Fruit fly (Drosophila melanogaster) whole organism, prepupa: Measurements from ENCODE around the gene dally.

Experiments used
- Blimp-1 ChIP-seq: fragments of 200-800 bp; sonication (Bioruptor generic); optimal IDR thresholded peaks from 3 replicates; lab custom pipeline; 2017; ENCODE audit warnings: missing biosample characterization, missing genetic modification characterization, mild to moderate bottlenecking, moderate library complexity, missing genetic modification reagents
- CG10631 ChIP-seq: fragments of 200-800 bp; sonication (Bioruptor generic); optimal IDR thresholded peaks from 2 replicates; lab custom pipeline; 2016; ENCODE audit warnings: missing biosample characterization, missing genetic modification characterization
- CG11294 ChIP-seq: fragments of 200-800 bp; sonication (Bioruptor generic); IDR thresholded peaks from 2 replicates; pipeline ENCODE4 v1.3.6; 2022; ENCODE audit warnings: missing biosample characterization, missing genetic modification characterization
- CG11762 ChIP-seq: fragments of 200-800 bp; sonication (Bioruptor generic); optimal IDR thresholded peaks from 3 replicates; lab custom pipeline; 2016; ENCODE audit warnings: missing biosample characterization, missing genetic modification characterization; ENCODE audit not compliant: insufficient read depth
- CG15336 ChIP-seq: fragments of 200-800 bp; sonication (Bioruptor generic); IDR thresholded peaks from 2 replicates; pipeline ENCODE4 v1.3.6; 2022; ENCODE audit warnings: missing biosample characterization, missing genetic modification characterization
- CG16779 ChIP-seq: fragments of 200-800 bp; sonication (Bioruptor generic); optimal IDR thresholded peaks from 3 replicates; lab custom pipeline; 2017; ENCODE audit warnings: missing biosample characterization, mild to moderate bottlenecking, missing genetic modification characterization
- CG31627 ChIP-seq: fragments of 200-800 bp; sonication (Bioruptor generic); optimal IDR thresholded peaks from 3 replicates; lab custom pipeline; 2016; ENCODE audit warnings: missing biosample characterization, missing genetic modification characterization
- CG32006 ChIP-seq: fragments of 200-800 bp; sonication (Bioruptor generic); optimal IDR thresholded peaks from 3 replicates; lab custom pipeline; 2017; ENCODE audit warnings: missing biosample characterization, mild to moderate bottlenecking, missing genetic modification characterization
- CG34406 ChIP-seq: fragments of 200-800 bp; sonication (Bioruptor generic); optimal IDR thresholded peaks from 3 replicates; lab custom pipeline; 2016; ENCODE audit warnings: missing biosample characterization, missing genetic modification characterization
- CG4318 ChIP-seq: fragments of 200-800 bp; sonication (Bioruptor generic); optimal IDR thresholded peaks from 3 replicates; lab custom pipeline; 2017; ENCODE audit warnings: missing biosample characterization, mild to moderate bottlenecking, missing genetic modification characterization
- CG6276 ChIP-seq: fragments of 200-800 bp; sonication (Bioruptor generic); optimal IDR thresholded peaks from 2 replicates; lab custom pipeline; 2017; ENCODE audit warnings: missing biosample characterization, mild to moderate bottlenecking, missing genetic modification characterization
- CG6808 ChIP-seq: fragments of 200-800 bp; sonication (Bioruptor generic); optimal IDR thresholded peaks from 3 replicates; lab custom pipeline; 2017; ENCODE audit warnings: missing biosample characterization, missing genetic modification characterization, mild to moderate bottlenecking, moderate library complexity, missing genetic modification reagents
- CG6854 ChIP-seq: fragments of 200-800 bp; sonication (Bioruptor generic); optimal IDR thresholded peaks from 2 replicates; lab custom pipeline; 2017; ENCODE audit warnings: missing biosample characterization, mild to moderate bottlenecking, missing genetic modification characterization
- CG7368 ChIP-seq: fragments of 200-800 bp; sonication (Bioruptor generic); optimal IDR thresholded peaks from 3 replicates; lab custom pipeline; 2016; ENCODE audit warnings: missing biosample characterization, missing genetic modification characterization
- CG8319 ChIP-seq: fragments of 200-800 bp; sonication (Bioruptor generic); optimal IDR thresholded peaks from 3 replicates; lab custom pipeline; 2016; ENCODE audit warnings: missing biosample characterization, missing genetic modification characterization
- CG8632 ChIP-seq: fragments of 200-800 bp; sonication (Bioruptor generic); optimal IDR thresholded peaks from 3 replicates; lab custom pipeline; 2016; ENCODE audit warnings: missing biosample characterization, missing genetic modification characterization
- CG9139 ChIP-seq: fragments of 200-800 bp; sonication (Bioruptor generic); optimal IDR thresholded peaks from 3 replicates; lab custom pipeline; 2017; ENCODE audit warnings: missing biosample characterization, mild to moderate bottlenecking, missing genetic modification characterization
- Eip75B ChIP-seq: fragments of 200-800 bp; sonication (Bioruptor generic); optimal IDR thresholded peaks from 3 replicates; lab custom pipeline; 2016; ENCODE audit warnings: missing biosample characterization, missing genetic modification characterization
- Eip78C ChIP-seq: fragments of 200-800 bp; sonication (Bioruptor generic); peaks from one replicate; lab custom pipeline; 2016; ENCODE audit warnings: missing biosample characterization, missing genetic modification characterization
- Eip93F ChIP-seq: fragments of 200-800 bp; sonication (Bioruptor generic); optimal IDR thresholded peaks from 2 replicates; lab custom pipeline; 2016; ENCODE audit warnings: missing biosample characterization, mild to moderate bottlenecking, missing genetic modification characterization
- Ets21C ChIP-seq: fragments of 200-800 bp; sonication (Bioruptor generic); optimal IDR thresholded peaks from 3 replicates; lab custom pipeline; 2016; ENCODE audit warnings: missing biosample characterization, missing genetic modification characterization
- Ets96B ChIP-seq: fragments of 200-800 bp; optimal IDR thresholded peaks from 2 replicates; lab custom pipeline; 2019; ENCODE audit warnings: missing biosample characterization, mild to moderate bottlenecking, missing genetic modification characterization, moderate library complexity
- Gug ChIP-seq: fragments of 200-800 bp; sonication (Bioruptor generic); IDR thresholded peaks from 2 replicates; pipeline ENCODE4 v1.3.6; 2022; ENCODE audit warnings: missing biosample characterization, missing genetic modification characterization
- Hr38 ChIP-seq: sonication (Bioruptor generic); optimal IDR thresholded peaks from 2 replicates; lab custom pipeline; 2016; ENCODE audit warnings: missing biosample characterization, missing genetic modification characterization
- Hr39 ChIP-seq: fragments of 200-800 bp; sonication (Bioruptor generic); optimal IDR thresholded peaks from 2 replicates; lab custom pipeline; 2016; ENCODE audit warnings: missing biosample characterization, missing genetic modification characterization
- Hr4 ChIP-seq: fragments of 200-800 bp; sonication (Bioruptor generic); optimal IDR thresholded peaks from 3 replicates; lab custom pipeline; 2016; ENCODE audit warnings: missing biosample characterization, missing genetic modification characterization
- Met ChIP-seq: fragments of 200-800 bp; sonication (Bioruptor generic); optimal IDR thresholded peaks from 3 replicates; lab custom pipeline; 2016; ENCODE audit warnings: missing biosample characterization, missing genetic modification characterization
- OdsH ChIP-seq: fragments of 200-800 bp; sonication (Bioruptor generic); optimal IDR thresholded peaks from 3 replicates; lab custom pipeline; 2016; ENCODE audit warnings: missing biosample characterization, missing genetic modification characterization
- Sox102F ChIP-seq: fragments of 200-800 bp; sonication (Bioruptor generic); optimal IDR thresholded peaks from 2 replicates; lab custom pipeline; 2016; ENCODE audit warnings: missing biosample characterization, mild to moderate bottlenecking, missing genetic modification characterization
- Sox14 ChIP-seq: fragments of 200-800 bp; sonication (Bioruptor generic); optimal IDR thresholded peaks from 3 replicates; lab custom pipeline; 2016; ENCODE audit warnings: missing biosample characterization, missing genetic modification characterization
- Sox15 ChIP-seq: fragments of 200-800 bp; sonication (Bioruptor generic); optimal IDR thresholded peaks from 3 replicates; lab custom pipeline; 2016; ENCODE audit warnings: missing biosample characterization, missing genetic modification characterization
- cyc ChIP-seq: fragments of 200-800 bp; sonication (Bioruptor generic); optimal IDR thresholded peaks from 3 replicates; lab custom pipeline; 2016; ENCODE audit warnings: missing biosample characterization, missing genetic modification characterization
- dsx ChIP-seq: fragments of 200-800 bp; optimal IDR thresholded peaks from 3 replicates; lab custom pipeline; 2019; ENCODE audit warnings: missing biosample characterization, mild to moderate bottlenecking, missing genetic modification characterization, moderate library complexity; ENCODE audit not compliant: poor library complexity, severe bottlenecking
- esn ChIP-seq: fragments of 200-800 bp; sonication (Bioruptor generic); optimal IDR thresholded peaks from 2 replicates; lab custom pipeline; 2016; ENCODE audit warnings: missing biosample characterization, mild to moderate bottlenecking, missing genetic modification characterization, moderate library complexity
- fd59A ChIP-seq: fragments of 200-800 bp; sonication (Bioruptor generic); optimal IDR thresholded peaks from 2 replicates; lab custom pipeline; 2017; ENCODE audit warnings: missing biosample characterization, mild to moderate bottlenecking, missing genetic modification characterization, missing genetic modification reagents
- fkh ChIP-seq: fragments of 200-800 bp; sonication (Bioruptor generic); optimal IDR thresholded peaks from 3 replicates; lab custom pipeline; 2017; ENCODE audit warnings: missing biosample characterization, mild to moderate bottlenecking, missing genetic modification characterization, moderate library complexity
- lz ChIP-seq: fragments of 200-800 bp; sonication (Bioruptor generic); optimal IDR thresholded peaks from 3 replicates; lab custom pipeline; 2016; ENCODE audit warnings: missing biosample characterization, missing genetic modification characterization
- net ChIP-seq: fragments of 200-800 bp; sonication (Bioruptor generic); optimal IDR thresholded peaks from 3 replicates; lab custom pipeline; 2016; ENCODE audit warnings: missing biosample characterization, missing genetic modification characterization
- salr ChIP-seq, 2 experiments: fragments of 200-800 bp; sonication (Bioruptor generic); optimal IDR thresholded peaks; 3 replicates each; lab custom pipeline; 2016 to 2018; ENCODE audit warnings: missing biosample characterization in 2 of 2, missing genetic modification characterization in 2 of 2, mild to moderate bottlenecking in 1 of 2
- spab ChIP-seq: fragments of 200-800 bp; sonication (Bioruptor generic); optimal IDR thresholded peaks from 2 replicates; lab custom pipeline; 2017; ENCODE audit warnings: missing biosample characterization, mild to moderate bottlenecking, missing genetic modification characterization, missing genetic modification reagents
- ss ChIP-seq, 2 experiments: fragments of 200-800 bp; sonication (Bioruptor generic); optimal IDR thresholded peaks; 2 replicates in 1 of 2; 3 replicates in 1 of 2; lab custom pipeline; 2017 to 2018; ENCODE audit warnings: mild to moderate bottlenecking in 2 of 2, missing biosample characterization in 2 of 2, missing genetic modification characterization in 2 of 2, moderate library complexity in 1 of 2
- svp ChIP-seq: fragments of 200-800 bp; sonication (Bioruptor generic); peaks from one replicate; lab custom pipeline; 2016; ENCODE audit warnings: missing biosample characterization, missing genetic modification characterization
- vri ChIP-seq: fragments of 200-800 bp; sonication (Bioruptor generic); optimal IDR thresholded peaks from 3 replicates; lab custom pipeline; 2016; ENCODE audit warnings: missing biosample characterization, mild to moderate bottlenecking, missing genetic modification characterization

The dally gene

DNA sequence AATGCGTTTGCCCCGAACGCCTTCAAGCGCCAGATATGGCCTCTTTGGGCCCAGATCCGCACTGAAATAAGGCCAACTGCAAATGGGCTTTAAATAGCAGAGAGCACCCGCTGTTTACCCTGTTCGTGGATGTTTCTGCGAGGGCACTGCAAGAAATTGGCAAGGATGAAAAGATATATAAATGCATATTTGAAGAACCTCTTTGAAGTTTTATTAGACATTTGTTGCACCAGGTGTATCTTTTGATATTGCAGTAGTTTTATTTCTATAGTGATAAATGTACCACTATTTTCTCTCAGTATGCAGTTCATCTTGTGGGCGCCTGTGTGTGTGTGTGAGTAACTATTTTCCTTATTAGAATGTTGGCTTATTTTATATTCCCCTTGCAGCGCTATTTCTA, 13.8 kb upstream of the dally start (continued):
- peak; percentile 48 for TF ChIP-seq dsx (GFP tag; lab: Kevin White, UChicago)
- TF ChIP-seq Hr4: peak; percentile 63
- no peak for TF ChIP-seq cyc (GFP tag; lab: Kevin White, UChicago)
- TF ChIP-seq CG8632 (GFP tag; lab: Kevin White, UChicago): peak; percentile 5
- peak; percentile 46 for TF ChIP-seq OdsH (GFP tag; lab: Kevin White, UChicago)
- peak; percentile 10 for TF ChIP-seq Hr39
- TF ChIP-seq Blimp-1 (GFP tag; lab: Kevin White, UChicago): no peak
- TF ChIP-seq CG6276 (GFP tag; lab: Kevin White, UChicago): peak; percentile 43
- peak; percentile 30 for TF ChIP-seq Eip75B (GFP tag; lab: Kevin White, UChicago)
- peak; percentile 85 for TF ChIP-seq CG15336
- TF ChIP-seq vri (GFP tag; lab: Kevin White, UChicago): no peak
- peak in 1 of 2 experiments; percentile 53 for TF ChIP-seq salr (GFP tag; optimal IDR thresholded peaks at IDR 0.05; lab: Kevin White, UChicago)
- TF ChIP-seq CG31627: no peak
- peak; percentile 44 for TF ChIP-seq Sox14
- TF ChIP-seq spab (GFP tag; lab: Kevin White, UChicago): peak; percentile 46
- peak; percentile 5 for TF ChIP-seq lz (GFP tag; lab: Kevin White, UChicago)
- peak; percentile 27 to 31 for TF ChIP-seq ss (GFP tag; optimal IDR thresholded peaks at IDR 0.05; lab: Kevin White, UChicago)
- TF ChIP-seq CG34406: no peak
- TF ChIP-seq Sox102F: no peak
- peak; percentile 7 for TF ChIP-seq CG7368 (GFP tag; lab: Kevin White, UChicago)
- TF ChIP-seq CG11762 (GFP tag; lab: Kevin White, UChicago): no peak

DNA sequence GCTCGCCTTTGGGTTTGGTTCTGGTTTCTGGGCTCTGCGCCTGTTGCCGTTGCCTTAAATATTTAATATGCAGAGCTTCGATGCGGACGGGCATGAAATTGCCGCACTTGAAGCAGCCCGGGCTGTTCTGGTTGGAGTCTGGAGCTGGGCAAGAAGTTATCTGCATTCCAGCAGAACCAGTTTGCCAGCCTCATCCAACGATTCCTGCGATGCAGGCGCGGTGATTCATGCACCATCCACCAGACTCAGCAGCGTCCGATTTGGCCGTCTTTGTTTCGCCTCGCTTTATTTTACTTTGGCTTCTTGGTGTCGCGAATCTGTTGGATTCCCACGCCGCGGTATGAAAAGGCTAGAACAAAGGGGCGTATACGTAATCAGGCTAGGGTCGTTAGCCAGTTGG, 7.9 kb upstream of the dally start:
- TF ChIP-seq Sox15 (GFP tag; lab: Kevin White, UChicago): no peak
- TF ChIP-seq Eip78C: peak; percentile 15
- TF ChIP-seq Met (GFP tag; lab: Kevin White, UChicago): peak; percentile 7
- TF ChIP-seq Sox102F: peak; percentile 10
- TF ChIP-seq CG6854 (GFP tag; lab: Kevin White, UChicago): peak; percentile 34
- TF ChIP-seq ss (GFP tag; optimal IDR thresholded peaks at IDR 0.05; lab: Kevin White, UChicago): peak in 1 of 2 experiments; percentile 18
- TF ChIP-seq CG6808: peak; percentile 6
- no peak for TF ChIP-seq fkh (GFP tag; lab: Kevin White, UChicago)
- TF ChIP-seq, all 60 proteins: peak for 6

DNA sequence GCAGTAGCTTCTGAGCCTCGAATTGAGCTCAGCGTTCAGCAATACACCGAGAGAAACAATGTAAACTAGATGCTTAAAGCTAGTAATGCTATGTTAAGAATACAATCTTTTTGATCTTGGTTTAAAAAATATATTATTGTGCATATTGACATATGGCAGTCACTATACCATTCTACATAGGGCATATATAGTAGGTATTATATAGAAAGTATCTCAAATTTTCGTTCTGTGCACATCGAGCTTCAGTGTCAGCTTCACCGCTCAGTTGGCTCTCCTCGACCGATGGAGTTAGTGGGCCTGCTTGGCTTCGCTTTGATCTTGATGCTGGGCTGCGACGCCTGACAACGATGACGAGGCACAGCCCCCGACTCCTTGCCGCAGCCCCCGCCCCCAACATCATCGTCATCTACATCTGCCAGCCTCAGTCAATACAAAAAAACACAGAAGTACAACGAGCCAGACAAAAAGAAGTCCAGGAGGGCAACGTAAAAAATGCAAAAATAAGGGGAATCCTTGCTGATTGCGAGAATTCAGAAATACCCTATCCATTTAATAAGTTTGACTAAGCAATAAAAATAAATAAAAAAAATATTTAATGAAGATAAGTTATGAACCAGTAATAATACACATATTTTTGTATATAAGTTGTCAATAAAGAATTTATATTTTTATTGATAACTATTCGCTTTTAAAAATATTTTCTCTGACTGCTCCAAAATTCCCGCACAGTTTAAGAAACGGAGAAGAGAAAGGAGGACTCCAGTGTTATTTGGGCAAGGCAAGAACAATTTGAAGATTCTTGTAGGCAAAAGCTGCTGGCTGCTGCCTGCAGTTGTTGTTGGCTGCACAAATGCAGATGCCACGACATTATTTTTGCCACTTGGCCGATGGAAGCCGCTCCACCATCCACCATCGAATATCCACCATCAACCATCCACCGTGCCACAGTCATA, 5.3 kb upstream of the dally start:
- TF ChIP-seq Hr38 (GFP tag; lab: Kevin White, UChicago) (no peak), Eip93F (GFP tag; lab: Kevin White, UChicago) (peak; percentile 62), esn (peak; percentile 91), CG32006 (peak; percentile 85), Ets96B (peak; percentile 96), Ets21C (GFP tag; lab: Kevin White, UChicago) (peak; percentile 67), CG10631 (GFP tag; lab: Kevin White, UChicago) (peak; percentile 92), Sox102F (peak; percentile 82), svp (GFP tag; lab: Kevin White, UChicago) (peak; percentile 95), lz (GFP tag; lab: Kevin White, UChicago) (peak; percentile 87), fd59A (GFP tag; lab: Kevin White, UChicago) (peak; percentile 93), OdsH (GFP tag; lab: Kevin White, UChicago) (peak; percentile 90), CG4318 (GFP tag; lab: Kevin White, UChicago) (peak; percentile 74), CG34406 (peak; percentile 85), CG6854 (GFP tag; lab: Kevin White, UChicago) (peak; percentile 77), CG16779 (tag; lab: Kevin White, UChicago) (peak; percentile 80), CG8319 (GFP tag; lab: Kevin White, UChicago) (peak; percentile 91), Sox15 (GFP tag; lab: Kevin White, UChicago) (peak; percentile 78), Sox14 (peak; percentile 92), net (GFP tag; lab: Kevin White, UChicago) (peak; percentile 87), Blimp-1 (GFP tag; lab: Kevin White, UChicago) (no peak), Gug (peak; percentile 82), cyc (GFP tag; lab: Kevin White, UChicago) (peak; percentile 67), Hr4 (peak; percentile 74), CG9139 (GFP tag; lab: Kevin White, UChicago) (peak; percentile 89), CG11294 (GFP tag; lab: Robert Waterston, UW) (peak; percentile 63), dsx (GFP tag; lab: Kevin White, UChicago) (peak; percentile 95), CG6276 (GFP tag; lab: Kevin White, UChicago) (peak; percentile 76)
